Worm (Caenorhabditis elegans): ENCODE measurements around the gene M03F4.6.

- no peak for TF ChIP-seq ama-1 (optimal IDR thresholded peaks at IDR 0.05)
- no peak for TF ChIP-seq ceh-9 (tag; optimal IDR thresholded peaks at IDR 0.05)
- TF ChIP-seq ets-4 (tag; optimal IDR thresholded peaks at IDR 0.05) = no peak
- no peak for TF ChIP-seq hlh-8 (tag; optimal IDR thresholded peaks at IDR 0.05)
- no peak for TF ChIP-seq dve-1 (tag; optimal IDR thresholded peaks at IDR 0.05)
- no peak for TF ChIP-seq ceh-24 (tag; optimal IDR thresholded peaks at IDR 0.05)
- TF ChIP-seq che-1 (tag; optimal IDR thresholded peaks at IDR 0.05) = no peak
- TF ChIP-seq fkh-10 (GFP tag; optimal IDR thresholded peaks at IDR 0.05) = no peak
- TF ChIP-seq nhr-11 (tag; optimal IDR thresholded peaks at IDR 0.05) = no peak
These were observed 41.0 kb downstream of the M03F4.6 start for ce11 chrX:4928118-4928517.
